Worm (Caenorhabditis elegans): ENCODE data around the gene Y70C5A.3.

The Y70C5A.3 gene

ce11 chrV:16627962-16628361 lies 7.2 kb upstream of the Y70C5A.3 start, which contains the start of gene oac-53:
Gene oac-53 (minus strand): TSS chrV:16627970.
- TF ChIP-seq fos-1 (tag; optimal IDR thresholded peaks at IDR 0.05) (peak; percentile 69), ceh-82 (tag; optimal IDR thresholded peaks at IDR 0.05) (no peak)

ce11 chrV:16622754-16623261 lies 2.1 kb upstream of the Y70C5A.3 start, which contains the start of gene Y70C5A.2:
Gene Y70C5A.2 (minus strand): TSS chrV:16623211.
- TF ChIP-seq nhr-21 (tag; optimal IDR thresholded peaks at IDR 0.05) (no peak), ama-1 (optimal IDR thresholded peaks at IDR 0.05) (no peak), snpc-4 (tag; optimal IDR thresholded peaks at IDR 0.05) (no peak)

ce11 chrV:16621894-16622293 lies 1.2 kb upstream of the Y70C5A.3 start:
- no peak for TF ChIP-seq alr-1 (tag; optimal IDR thresholded peaks at IDR 0.05)
- TF ChIP-seq crh-2 (tag; optimal IDR thresholded peaks at IDR 0.05) = no peak

- TF ChIP-seq mbf-1 (tag; optimal IDR thresholded peaks at IDR 0.05) = no peak
- TF ChIP-seq crh-2 (tag; optimal IDR thresholded peaks at IDR 0.05) = no peak
- TF ChIP-seq mdl-1 (tag; optimal IDR thresholded peaks at IDR 0.05) = no peak
- no peak for TF ChIP-seq ztf-1 (GFP tag; conservative IDR thresholded peaks at IDR 0.05)
- no peak for TF ChIP-seq blmp-1 (tag; optimal IDR thresholded peaks at IDR 0.05; ENCODE audit: insufficient read depth)
- TF ChIP-seq Y55F3AM.14 (GFP tag; optimal IDR thresholded peaks at IDR 0.05) = no peak
- TF ChIP-seq unc-39 (tag; optimal IDR thresholded peaks at IDR 0.05) = no peak
- TF ChIP-seq nhr-10 (tag; optimal IDR thresholded peaks at IDR 0.05) = no peak
- TF ChIP-seq nhr-6 (tag; optimal IDR thresholded peaks at IDR 0.05) = no peak
- no peak for TF ChIP-seq nhr-23 (tag; optimal IDR thresholded peaks at IDR 0.05)
- TF ChIP-seq unc-55 (GFP tag; optimal IDR thresholded peaks at IDR 0.05) = no peak
- no peak for TF ChIP-seq skn-1 (tag; optimal IDR thresholded peaks at IDR 0.05)
- no peak for TF ChIP-seq sma-3 (GFP tag; optimal IDR thresholded peaks at IDR 0.05)
- TF ChIP-seq ztf-4 (tag; optimal IDR thresholded peaks at IDR 0.05) = no peak
- no peak for TF ChIP-seq F13H6.1 (tag; optimal IDR thresholded peaks at IDR 0.05)
- TF ChIP-seq nhr-12 (tag; optimal IDR thresholded peaks at IDR 0.05) = no peak
- TF ChIP-seq nhr-11 (tag; optimal IDR thresholded peaks at IDR 0.05) = no peak
Observed at ce11 chrV:16617462-16617861, 3.3 kb downstream of the Y70C5A.3 start, which contains the start of gene Y70C5A.4. Gene Y70C5A.4 (plus strand): TSS chrV:16617762.

- TF ChIP-seq fos-1 (tag; optimal IDR thresholded peaks at IDR 0.05) (peak; percentile 49), unc-55 (GFP tag; optimal IDR thresholded peaks at IDR 0.05) (no peak), lsy-2 (tag; optimal IDR thresholded peaks at IDR 0.05) (no peak), sma-9 (GFP tag; optimal IDR thresholded peaks at IDR 0.05) (no peak), sma-9 (tag; optimal IDR thresholded peaks at IDR 0.05) (no peak)
Observed at ce11 chrV:16610791-16611385, 9.8 kb downstream of the Y70C5A.3 start, which contains the start of gene srw-54. Gene srw-54 (plus strand): TSS chrV:16611335.

ce11 chrV:16610094-16610493 lies 10.6 kb downstream of the Y70C5A.3 start:
- no peak for TF ChIP-seq lsy-2 (tag; optimal IDR thresholded peaks at IDR 0.05)
- TF ChIP-seq R02D3.7 (tag; optimal IDR thresholded peaks at IDR 0.05) = no peak
- TF ChIP-seq sma-9 (GFP tag; optimal IDR thresholded peaks at IDR 0.05) = peak; percentile 10
- TF ChIP-seq sma-9 (tag; optimal IDR thresholded peaks at IDR 0.05) = no peak
- TF ChIP-seq fos-1 (tag; optimal IDR thresholded peaks at IDR 0.05) = peak; percentile 84
- TF ChIP-seq ceh-82 (tag; optimal IDR thresholded peaks at IDR 0.05) = no peak
- TF ChIP-seq C34F6.9 (tag; optimal IDR thresholded peaks at IDR 0.05) = no peak
- TF ChIP-seq nhr-6 (tag; optimal IDR thresholded peaks at IDR 0.05) = no peak
- TF ChIP-seq sma-3 (GFP tag; optimal IDR thresholded peaks at IDR 0.05) = no peak
- no peak for TF ChIP-seq snpc-4 (tag; optimal IDR thresholded peaks at IDR 0.05)
- TF ChIP-seq crh-2 (tag; optimal IDR thresholded peaks at IDR 0.05) = peak; percentile 13
- TF ChIP-seq lin-39 (tag; optimal IDR thresholded peaks at IDR 0.05) = no peak
- TF ChIP-seq sem-4 (tag; optimal IDR thresholded peaks at IDR 0.05) = no peak

ce11 chrV:16608478-16608877 lies 12.2 kb downstream of the Y70C5A.3 start:
- TF ChIP-seq F13H6.1 (tag; optimal IDR thresholded peaks at IDR 0.05) (no peak), fos-1 (tag; optimal IDR thresholded peaks at IDR 0.05) (peak; percentile 24)
